Worm (Caenorhabditis elegans) whole organism, L4 larva: ENCODE measurements around the gene Y67D2.5.

ENCODE experiments used
- F26F4.8 ChIP-seq: fragments of 200-800 bp; sonication (Bioruptor generic); conservative IDR thresholded peaks from 2 replicates; pipeline ENCODE4 v1.3.6; 2022; ENCODE audit warnings: missing genetic modification characterization, missing compliant biosample characterization
- ama-1 ChIP-seq: fragments of 150-350 bp; optimal IDR thresholded peaks from 2 replicates; lab custom pipeline; 2014; ENCODE audit warnings: inconsistent platforms, mixed read lengths
- dmd-8 ChIP-seq: fragments of 200-800 bp; sonication (Bioruptor generic); IDR thresholded peaks from 2 replicates; pipeline ENCODE4 v1.3.6; 2022; ENCODE audit warnings: missing genetic modification characterization, missing compliant biosample characterization
- fkh-10 ChIP-seq: fragments of 150-350 bp; optimal IDR thresholded peaks from 2 replicates; lab custom pipeline; 2014; ENCODE audit warnings: missing biosample characterization, missing genetic modification reagents, missing genetic modification characterization
- mdl-1 ChIP-seq, 2 experiments: fragments of 150-350 bp in 1 of 2; sonication (generic microtip) in 1 of 2; optimal IDR thresholded peaks; 2 replicates each; lab custom pipeline; 2014 to 2017; ENCODE audit warnings: missing biosample characterization in 2 of 2, missing genetic modification characterization in 2 of 2
- nhr-28 ChIP-seq: fragments of 150-350 bp; optimal IDR thresholded peaks from 2 replicates; lab custom pipeline; 2014; ENCODE audit warnings: missing biosample characterization, missing genetic modification characterization
- pqm-1 ChIP-seq: sonication (generic microtip); optimal IDR thresholded peaks from 2 replicates; lab custom pipeline; 2017; ENCODE audit warnings: missing biosample characterization, missing genetic modification characterization
- zag-1 ChIP-seq: fragments of 150-350 bp; optimal IDR thresholded peaks from 2 replicates; lab custom pipeline; 2014; ENCODE audit warnings: missing biosample characterization, missing genetic modification characterization
- zfp-2 ChIP-seq: sonication (generic microtip); optimal IDR thresholded peaks from 2 replicates; lab custom pipeline; 2016; ENCODE audit warnings: mild to moderate bottlenecking, missing genetic modification characterization, missing compliant biosample characterization
- ztf-11 ChIP-seq: fragments of 150-350 bp; optimal IDR thresholded peaks from 2 replicates; lab custom pipeline; 2014; ENCODE audit warnings: missing biosample characterization, missing genetic modification characterization

DNA sequence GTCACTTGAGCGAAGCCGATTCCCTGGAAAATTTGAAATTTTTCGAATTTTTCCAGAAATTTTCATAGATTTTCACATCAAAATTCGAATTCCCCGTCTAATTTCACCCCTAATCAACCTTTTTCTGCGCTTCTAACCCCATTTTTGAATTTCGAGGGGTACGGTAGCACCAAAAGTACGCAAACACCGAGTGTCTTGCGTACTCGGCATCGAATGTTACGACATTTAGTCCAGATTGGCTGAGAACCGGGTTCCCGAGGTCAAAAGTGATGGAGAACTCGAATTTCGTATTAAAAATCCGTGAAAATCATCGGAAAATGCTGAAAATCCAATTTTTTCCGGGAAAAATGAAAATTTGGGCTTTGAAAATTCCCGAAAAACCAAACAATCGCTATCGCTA lies 11.6 kb downstream of the Y67D2.5 start:
- no peak for TF ChIP-seq mdl-1 (tag; optimal IDR thresholded peaks at IDR 0.05; lab: Kevin White, UChicago)
- no peak for TF ChIP-seq dmd-8 (GFP tag; lab: Robert Waterston, UW)
- no peak for TF ChIP-seq fkh-10 (GFP tag; lab: Kevin White, UChicago)
- TF ChIP-seq pqm-1 (tag; lab: Kevin White, UChicago) = no peak
- TF ChIP-seq ama-1 (lab: Kevin White, UChicago) = no peak
- no peak for TF ChIP-seq zag-1 (tag; lab: Kevin White, UChicago)
- TF ChIP-seq ztf-11 (tag; lab: Kevin White, UChicago) = no peak
- no peak for TF ChIP-seq zfp-2 (tag; lab: Kevin White, UChicago)
- no peak for TF ChIP-seq F26F4.8
- no peak for TF ChIP-seq nhr-28 (tag; lab: Kevin White, UChicago)
